Fruit fly (Drosophila melanogaster): ENCODE results near the gene CG5466.

dm6 chr3R:20595145-20595812, 22.4 kb upstream of the CG5466 start:
- TF ChIP-seq CG11723 (GFP tag; optimal IDR thresholded peaks at IDR 0.05) = no peak
- no peak for TF ChIP-seq Hmr (GFP tag; optimal IDR thresholded peaks at IDR 0.05)
- TF ChIP-seq CG18764 (GFP tag; optimal IDR thresholded peaks at IDR 0.05) = no peak
- TF ChIP-seq CG9727 (GFP tag; optimal IDR thresholded peaks at IDR 0.05) = no peak
- no peak for TF ChIP-seq Elba2 (GFP tag; optimal IDR thresholded peaks at IDR 0.05)
- TF ChIP-seq Rfx (GFP tag; IDR thresholded peaks at IDR 0.05) = no peak
- TF ChIP-seq CG10366 (GFP tag; IDR thresholded peaks at IDR 0.05) = no peak
- TF ChIP-seq wor (GFP tag; IDR thresholded peaks at IDR 0.05) = no peak
- TF ChIP-seq CG34224 (GFP tag; IDR thresholded peaks at IDR 0.05; ENCODE audit: partially characterized antibody) = no peak
- no peak for TF ChIP-seq CG17186 (GFP tag; optimal IDR thresholded peaks at IDR 0.05)
- TF ChIP-seq CG1603 (tag; optimal IDR thresholded peaks at IDR 0.05) = no peak
- TF ChIP-seq B-H1 (GFP tag; IDR thresholded peaks at IDR 0.05) = no peak
- TF ChIP-seq CG7928 (GFP tag; optimal IDR thresholded peaks at IDR 0.05) = no peak
